Worm (Caenorhabditis elegans) whole organism, L3 larva: ENCODE data around the gene H01G02.3.

Experiments used
- ZK546.5 ChIP-seq: sonication (generic microtip); optimal IDR thresholded peaks from 2 replicates; lab custom pipeline; 2017; ENCODE audit warnings: missing biosample characterization, missing genetic modification characterization
- aly-2 ChIP-seq: fragments of 150-350 bp; optimal IDR thresholded peaks from 2 replicates; lab custom pipeline; 2014; ENCODE audit warnings: missing biosample characterization, missing genetic modification characterization
- ama-1 ChIP-seq: fragments of 150-350 bp; optimal IDR thresholded peaks from 2 replicates; lab custom pipeline; 2018
- ceh-28 ChIP-seq: fragments of 150-350 bp; optimal IDR thresholded peaks from 2 replicates; lab custom pipeline; 2014; ENCODE audit warnings: missing biosample characterization, missing genetic modification reagents, missing genetic modification characterization
- ceh-82 ChIP-seq: fragments of 150-350 bp; optimal IDR thresholded peaks from 2 replicates; lab custom pipeline; 2014; ENCODE audit warnings: missing biosample characterization, missing genetic modification characterization
- ceh-9 ChIP-seq: sonication (generic microtip); optimal IDR thresholded peaks from 2 replicates; lab custom pipeline; 2018; ENCODE audit warnings: missing biosample characterization, missing genetic modification characterization
- daf-12 ChIP-seq: fragments of 150-350 bp; optimal IDR thresholded peaks from 2 replicates; lab custom pipeline; 2014; ENCODE audit warnings: missing biosample characterization, missing genetic modification reagents, missing genetic modification characterization
- egl-27 ChIP-seq: sonication (generic microtip); optimal IDR thresholded peaks from 4 replicates; lab custom pipeline; 2017; ENCODE audit warnings: missing biosample characterization, missing genetic modification reagents, missing genetic modification characterization
- egl-5 ChIP-seq: fragments of 150-350 bp; optimal IDR thresholded peaks from 2 replicates; lab custom pipeline; 2017; ENCODE audit warnings: missing biosample characterization, missing genetic modification reagents, missing genetic modification characterization, inconsistent platforms
- elt-1 ChIP-seq: fragments of 150-350 bp; optimal IDR thresholded peaks from 2 replicates; lab custom pipeline; 2014; ENCODE audit warnings: missing biosample characterization, missing genetic modification characterization
- elt-2 ChIP-seq: sonication (generic microtip); optimal IDR thresholded peaks from 2 replicates; lab custom pipeline; 2016; ENCODE audit warnings: missing genetic modification reagents, mild to moderate bottlenecking, missing genetic modification characterization, missing compliant biosample characterization
- elt-3 ChIP-seq, 3 experiments: fragments of 150-350 bp in 1 of 3; sonication (generic microtip) in 2 of 3; optimal IDR thresholded peaks; 2 replicates in 2 of 3; 4 replicates in 1 of 3; lab custom pipeline; 2014 to 2017; ENCODE audit warnings: missing biosample characterization in 3 of 3, missing genetic modification characterization in 3 of 3
- eor-1 ChIP-seq, 2 experiments: fragments of 150-350 bp; optimal IDR thresholded peaks; 2 replicates each; lab custom pipeline; 2014 to 2018; ENCODE audit warnings: missing biosample characterization in 2 of 2, missing genetic modification characterization in 2 of 2
- fkh-10 ChIP-seq: sonication (generic microtip); optimal IDR thresholded peaks from 2 replicates; lab custom pipeline; 2017; ENCODE audit warnings: missing biosample characterization, missing genetic modification reagents, missing genetic modification characterization
- fkh-2 ChIP-seq: fragments of 150-350 bp; optimal IDR thresholded peaks from 2 replicates; lab custom pipeline; 2014; ENCODE audit warnings: missing biosample characterization, missing genetic modification reagents, missing genetic modification characterization
- fos-1 ChIP-seq: fragments of 150-350 bp; optimal IDR thresholded peaks from 2 replicates; lab custom pipeline; 2014; ENCODE audit warnings: missing biosample characterization, missing genetic modification characterization
- hmg-11 ChIP-seq: sonication (generic microtip); optimal IDR thresholded peaks from 2 replicates; lab custom pipeline; 2016; ENCODE audit warnings: missing genetic modification characterization, missing compliant biosample characterization
- jun-1 ChIP-seq: fragments of 150-350 bp; optimal IDR thresholded peaks from 2 replicates; lab custom pipeline; 2014; ENCODE audit warnings: missing biosample characterization, missing genetic modification reagents, missing genetic modification characterization
- lin-39 ChIP-seq: fragments of 150-350 bp; optimal IDR thresholded peaks from 2 replicates; lab custom pipeline; 2018; ENCODE audit warnings: missing biosample characterization, missing genetic modification reagents, missing genetic modification characterization
- lsy-12 ChIP-seq: sonication (generic microtip); optimal IDR thresholded peaks from 2 replicates; lab custom pipeline; 2016; ENCODE audit warnings: mild to moderate bottlenecking, missing genetic modification characterization, missing compliant biosample characterization
- mdl-1 ChIP-seq: fragments of 150-350 bp; optimal IDR thresholded peaks from 2 replicates; lab custom pipeline; 2014; ENCODE audit warnings: missing biosample characterization, missing genetic modification characterization
- nfya-1 ChIP-seq: sonication (generic microtip); optimal IDR thresholded peaks from 2 replicates; lab custom pipeline; 2017; ENCODE audit warnings: missing genetic modification characterization, mild to moderate bottlenecking, missing compliant biosample characterization, antibody characterized with exemption, moderate library complexity; ENCODE audit not compliant: insufficient read depth
- nhr-11 ChIP-seq: fragments of 150-350 bp; optimal IDR thresholded peaks from 2 replicates; lab custom pipeline; 2014; ENCODE audit warnings: missing biosample characterization, missing genetic modification characterization
- nhr-12 ChIP-seq: fragments of 150-350 bp; optimal IDR thresholded peaks from 2 replicates; lab custom pipeline; 2014; ENCODE audit warnings: missing biosample characterization, missing genetic modification characterization
- nhr-23 ChIP-seq: fragments of 150-350 bp; optimal IDR thresholded peaks from 2 replicates; lab custom pipeline; 2014; ENCODE audit warnings: missing biosample characterization, missing genetic modification reagents, missing genetic modification characterization
- nhr-28 ChIP-seq: fragments of 150-350 bp; optimal IDR thresholded peaks from 2 replicates; lab custom pipeline; 2014; ENCODE audit warnings: missing biosample characterization, missing genetic modification characterization
- nhr-43 ChIP-seq: sonication (generic microtip); optimal IDR thresholded peaks from 2 replicates; lab custom pipeline; 2016; ENCODE audit warnings: mild to moderate bottlenecking, missing genetic modification characterization, missing compliant biosample characterization; ENCODE audit not compliant: poor library complexity, severe bottlenecking
- nhr-76 ChIP-seq: fragments of 150-350 bp; sonication (generic microtip); optimal IDR thresholded peaks from 5 replicates; lab custom pipeline; 2014; ENCODE audit warnings: missing biosample characterization, missing genetic modification characterization
- nhr-77 ChIP-seq: fragments of 150-350 bp; optimal IDR thresholded peaks from 2 replicates; lab custom pipeline; 2014; ENCODE audit warnings: missing biosample characterization, missing genetic modification characterization
- pqm-1 ChIP-seq: fragments of 150-350 bp; optimal IDR thresholded peaks from 2 replicates; lab custom pipeline; 2017; ENCODE audit warnings: missing biosample characterization, missing genetic modification characterization, inconsistent platforms
- sea-2 ChIP-seq: fragments of 150-350 bp; sonication (generic microtip); optimal IDR thresholded peaks from 4 replicates; lab custom pipeline; 2014; ENCODE audit warnings: missing biosample characterization, missing genetic modification reagents, missing genetic modification characterization
- snpc-4 ChIP-seq: fragments of 150-350 bp; optimal IDR thresholded peaks from 2 replicates; lab custom pipeline; 2014; ENCODE audit warnings: missing biosample characterization, missing genetic modification characterization
- unc-39 ChIP-seq: sonication (generic microtip); optimal IDR thresholded peaks from 4 replicates; lab custom pipeline; 2017; ENCODE audit warnings: missing biosample characterization, missing genetic modification characterization
- unc-62 ChIP-seq: fragments of 150-350 bp; sonication (generic microtip); optimal IDR thresholded peaks from 4 replicates; lab custom pipeline; 2014; ENCODE audit warnings: missing biosample characterization, missing genetic modification reagents, missing genetic modification characterization
- zag-1 ChIP-seq: fragments of 150-350 bp; optimal IDR thresholded peaks from 2 replicates; lab custom pipeline; 2014; ENCODE audit warnings: missing biosample characterization, missing genetic modification characterization
- ztf-11 ChIP-seq: fragments of 150-350 bp; optimal IDR thresholded peaks from 2 replicates; lab custom pipeline; 2014; ENCODE audit warnings: missing biosample characterization, missing genetic modification characterization
- ztf-4 ChIP-seq: fragments of 150-350 bp; optimal IDR thresholded peaks from 2 replicates; lab custom pipeline; 2014; ENCODE audit warnings: missing biosample characterization, missing genetic modification characterization

H01G02.3 gene

ce11 chrIV:11796818-11797217 lies 4.4 kb upstream of the H01G02.3 start:
- TF ChIP-seq zag-1 (no peak), fkh-10 (GFP tag; lab: Kevin White, UChicago) (peak; percentile 75)

- no peak for TF ChIP-seq ama-1
- no peak for TF ChIP-seq hmg-11 (tag; lab: Kevin White, UChicago)
- TF ChIP-seq unc-62 (GFP tag; lab: Kevin White, UChicago): no peak
- no peak for TF ChIP-seq sea-2 (GFP tag; lab: Kevin White, UChicago)
- TF ChIP-seq ceh-28 (tag; lab: Kevin White, UChicago): no peak
- TF ChIP-seq ceh-9 (tag; lab: Kevin White, UChicago): no peak
- TF ChIP-seq nhr-77 (tag; lab: Kevin White, UChicago): no peak
- TF ChIP-seq fkh-2 (tag; lab: Kevin White, UChicago): no peak
- TF ChIP-seq ztf-4 (tag; lab: Kevin White, UChicago): no peak
- no peak for TF ChIP-seq lsy-12
- no peak for TF ChIP-seq jun-1 (tag; lab: Kevin White, UChicago)
- TF ChIP-seq ceh-82 (tag; lab: Kevin White, UChicago): no peak
- TF ChIP-seq ztf-11 (tag; lab: Kevin White, UChicago): no peak
- no peak for TF ChIP-seq nhr-12 (tag; lab: Kevin White, UChicago)
- no peak for TF ChIP-seq unc-39 (tag; lab: Kevin White, UChicago)
These were observed 3.6 kb upstream of the H01G02.3 start for ce11 chrIV:11795964-11796363.

ce11 chrIV:11793170-11793569 lies 775 bp upstream of the H01G02.3 start:
- no peak for TF ChIP-seq elt-1 (tag; lab: Kevin White, UChicago)
- TF ChIP-seq ceh-82 (tag; lab: Kevin White, UChicago): no peak
- TF ChIP-seq hmg-11 (tag; lab: Kevin White, UChicago): peak; percentile 16
- no peak for TF ChIP-seq daf-12
- TF ChIP-seq aly-2 (tag; lab: Kevin White, UChicago): no peak
- peak; percentile 76 for TF ChIP-seq nfya-1 (tag; lab: Kevin White, UChicago)
- TF ChIP-seq ceh-9 (tag; lab: Kevin White, UChicago): no peak
- no peak for TF ChIP-seq unc-62 (GFP tag; lab: Kevin White, UChicago)
- no peak for TF ChIP-seq nhr-76 (tag; lab: Kevin White, UChicago)
- no peak for TF ChIP-seq ceh-28 (tag; lab: Kevin White, UChicago)
- no peak for TF ChIP-seq ama-1
- TF ChIP-seq nhr-23 (tag; lab: Kevin White, UChicago): no peak
- TF ChIP-seq ZK546.5: no peak
- no peak for TF ChIP-seq egl-5
- no peak for TF ChIP-seq pqm-1 (tag; lab: Kevin White, UChicago)
- peak; percentile 32 for TF ChIP-seq fkh-10 (GFP tag; lab: Kevin White, UChicago)
- no peak for TF ChIP-seq elt-3 (tag; optimal IDR thresholded peaks at IDR 0.05; lab: Kevin White, UChicago)
- no peak for TF ChIP-seq nhr-77 (tag; lab: Kevin White, UChicago)
- no peak for TF ChIP-seq fos-1
- no peak for TF ChIP-seq mdl-1 (tag; lab: Kevin White, UChicago)
- no peak for TF ChIP-seq nhr-43 (tag; lab: Kevin White, UChicago)
- peak; percentile 67 for TF ChIP-seq lin-39 (tag; lab: Kevin White, UChicago)
- TF ChIP-seq sea-2 (GFP tag; lab: Kevin White, UChicago): no peak
- TF ChIP-seq lsy-12: no peak
- TF ChIP-seq elt-2 (tag; lab: Kevin White, UChicago): no peak
- TF ChIP-seq snpc-4 (tag; lab: Kevin White, UChicago): no peak
- TF ChIP-seq nhr-11: no peak
- TF ChIP-seq nhr-28 (tag; lab: Kevin White, UChicago): no peak
- no peak for TF ChIP-seq eor-1 (tag; optimal IDR thresholded peaks at IDR 0.05; lab: Kevin White, UChicago)
- no peak for TF ChIP-seq egl-27 (tag; lab: Kevin White, UChicago)
- TF ChIP-seq, all 47 proteins: peak for 4

ce11 chrIV:11788383-11788963 lies 3.9 kb downstream of the H01G02.3 start:
- TF ChIP-seq elt-2 (tag; lab: Kevin White, UChicago): no peak
- peak; percentile 40 for TF ChIP-seq nfya-1 (tag; lab: Kevin White, UChicago)
- TF ChIP-seq fkh-10 (GFP tag; lab: Kevin White, UChicago): peak; percentile 84
- TF ChIP-seq lin-39 (tag; lab: Kevin White, UChicago): no peak
- peak; percentile 1 for TF ChIP-seq snpc-4 (tag; lab: Kevin White, UChicago)
